Worm (Caenorhabditis elegans) whole organism, young adult: ENCODE measurements around the gene acp-1.

Experiments used
- aptf-3 ChIP-seq: fragments of 200-800 bp; sonication (Bioruptor generic); IDR thresholded peaks from 2 replicates; pipeline ENCODE4 v1.3.6; 2022; ENCODE audit warnings: missing genetic modification characterization, missing compliant biosample characterization
- snpc-4 ChIP-seq, 5 experiments: fragments of 150-350 bp in 1 of 5; sonication (generic microtip) in 4 of 5; optimal IDR thresholded peaks; 2 replicates each; lab custom pipeline; 2014 to 2018; ENCODE audit warnings: missing genetic modification characterization in 5 of 5, missing biosample characterization in 3 of 5, antibody characterized with exemption in 2 of 5, mild to moderate bottlenecking in 2 of 5, missing compliant biosample characterization in 2 of 5, missing genotype in 2 of 5, moderate library complexity in 2 of 5, missing genetic modification reagents in 1 of 5

DNA sequence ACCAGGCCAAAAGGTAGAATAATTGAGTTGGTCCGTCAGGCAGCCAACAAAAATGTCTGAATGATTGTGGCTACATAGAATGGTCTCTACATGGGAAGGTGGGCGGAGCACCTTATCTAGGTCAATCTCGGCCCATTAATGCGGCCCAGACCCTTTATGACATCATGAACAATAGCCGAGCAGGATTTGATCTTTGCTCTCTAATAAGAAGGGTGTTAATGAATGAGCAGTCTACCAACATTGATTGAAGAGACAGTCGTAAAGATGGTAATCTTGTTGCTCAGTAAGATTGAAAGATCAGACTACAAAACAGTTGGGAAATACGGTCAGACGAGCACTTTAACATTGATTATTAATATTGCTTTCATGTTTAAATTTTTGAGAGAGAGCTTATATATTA is 15.1 kb upstream of the acp-1 start:
- no peak for TF ChIP-seq snpc-4 (GFP tag; optimal IDR thresholded peaks at IDR 0.05; lab: Kevin White, UChicago)
- no peak for TF ChIP-seq snpc-4 (tag; optimal IDR thresholded peaks at IDR 0.05; lab: Kevin White, UChicago)
- TF ChIP-seq aptf-3 = no peak
